Worm (Caenorhabditis elegans) whole organism, young adult: Measurements from ENCODE around the gene K08E4.3.

Source experiments
- F49E8.2 ChIP-seq: sonication (generic microtip); optimal IDR thresholded peaks from 3 replicates; lab custom pipeline; 2017; ENCODE audit warnings: missing genetic modification characterization, mild to moderate bottlenecking, missing compliant biosample characterization, antibody characterized with exemption, moderate library complexity; ENCODE audit not compliant: insufficient read depth
- Y67H2A.10 ChIP-seq: fragments of 200-800 bp; sonication (Bioruptor generic); conservative IDR thresholded peaks from 2 replicates; pipeline ENCODE4 v1.3.6; 2022; ENCODE audit warnings: missing genetic modification reagents, missing genetic modification characterization, missing compliant biosample characterization
- ama-1 ChIP-seq, 3 experiments: fragments of 150-350 bp in 1 of 3; sonication (generic microtip) in 2 of 3; optimal IDR thresholded peaks; 2 replicates each; lab custom pipeline; 2014 to 2018; ENCODE audit warnings: missing biosample characterization in 2 of 3, missing genetic modification characterization in 2 of 3, missing genetic modification reagents in 2 of 3
- dpff-1 ChIP-seq: sonication (generic microtip); optimal IDR thresholded peaks from 2 replicates; lab custom pipeline; 2017; ENCODE audit warnings: mild to moderate bottlenecking, missing genetic modification characterization, missing compliant biosample characterization
- gei-17 ChIP-seq: fragments of 200-800 bp; sonication (Bioruptor generic); optimal IDR thresholded peaks from 2 replicates; lab custom pipeline; 2018; ENCODE audit warnings: mild to moderate bottlenecking, missing genetic modification characterization, missing compliant biosample characterization
- mel-28 ChIP-seq: sonication (generic microtip); optimal IDR thresholded peaks from 2 replicates; lab custom pipeline; 2016; ENCODE audit warnings: borderline replicate concordance, mild to moderate bottlenecking, missing genetic modification characterization, missing compliant biosample characterization
- nhr-90 ChIP-seq: sonication (generic microtip); optimal IDR thresholded peaks from 2 replicates; lab custom pipeline; 2016; ENCODE audit warnings: missing genotype, mild to moderate bottlenecking, missing genetic modification characterization, missing compliant biosample characterization
- xnd-1 ChIP-seq: sonication (generic microtip); optimal IDR thresholded peaks from 2 replicates; lab custom pipeline; 2016; ENCODE audit warnings: missing genotype, missing genetic modification reagents, missing genetic modification characterization, missing compliant biosample characterization
- ztf-25 ChIP-seq: fragments of 200-800 bp; sonication (Bioruptor generic); IDR thresholded peaks from 2 replicates; pipeline ENCODE4 v1.3.6; 2022; ENCODE audit warnings: missing genetic modification reagents, missing genetic modification characterization, missing compliant biosample characterization
- ztf-28 ChIP-seq: fragments of 200-800 bp; sonication (Bioruptor generic); IDR thresholded peaks from 2 replicates; pipeline ENCODE4 v1.3.6; 2022; ENCODE audit warnings: missing genetic modification reagents, missing genetic modification characterization, missing compliant biosample characterization

- TF ChIP-seq ztf-28 (GFP tag; lab: Robert Waterston, UW) (no peak), gei-17 (GFP tag; lab: Kevin White, UChicago) (no peak), xnd-1 (no peak), dpff-1 (tag; lab: Kevin White, UChicago) (no peak), F49E8.2 (tag; lab: Kevin White, UChicago) (no peak), nhr-90 (tag; lab: Kevin White, UChicago) (no peak), mel-28 (tag; lab: Kevin White, UChicago) (no peak), Y67H2A.10 (GFP tag; lab: Robert Waterston, UW) (no peak), ztf-25 (no peak), ama-1 (optimal IDR thresholded peaks at IDR 0.05; lab: Kevin White, UChicago) (no peak), ama-1 (GFP tag; optimal IDR thresholded peaks at IDR 0.05; lab: Kevin White, UChicago) (no peak)
These were observed 26.6 kb downstream of the K08E4.3 start, which contains the start of gene repo-1 for ce11 chrIV:12084178-12084577.
